Fruit fly (Drosophila melanogaster): ENCODE results near the gene Mettl14.

The Mettl14 gene

dm6 chr2L:8293449-8293848 is 14.8 kb upstream of the Mettl14 start (continued):
- no peak for TF ChIP-seq CG34406 (GFP tag; optimal IDR thresholded peaks at IDR 0.05)
- no peak for TF ChIP-seq pdm3 (GFP tag; optimal IDR thresholded peaks at IDR 0.05)
- no peak for TF ChIP-seq CG3032 (tag; optimal IDR thresholded peaks at IDR 0.05)
- peak; percentile 63 for TF ChIP-seq Eip78C (GFP tag)
- TF ChIP-seq dsx (GFP tag; optimal IDR thresholded peaks at IDR 0.05; ENCODE audit: poor library complexity, severe bottlenecking) = no peak
- TF ChIP-seq esn (GFP tag; optimal IDR thresholded peaks at IDR 0.05) = no peak
- TF ChIP-seq Blimp-1 (GFP tag; optimal IDR thresholded peaks at IDR 0.05) = no peak
- peak; percentile 18 for TF ChIP-seq Sox102F (GFP tag; optimal IDR thresholded peaks at IDR 0.05)
- peak; percentile 53 for TF ChIP-seq svp (GFP tag)
- TF ChIP-seq CG4318 (GFP tag; optimal IDR thresholded peaks at IDR 0.05) = no peak
- TF ChIP-seq eg (GFP tag; IDR thresholded peaks at IDR 0.05) = no peak
- TF ChIP-seq CG6792 (GFP tag; optimal IDR thresholded peaks at IDR 0.05) = peak; percentile 13
- no peak for TF ChIP-seq CG11902 (GFP tag; optimal IDR thresholded peaks at IDR 0.05)
- TF ChIP-seq Eip93F (GFP tag; optimal IDR thresholded peaks at IDR 0.05) = no peak
- TF ChIP-seq fkh (GFP tag; optimal IDR thresholded peaks at IDR 0.05) = no peak
- TF ChIP-seq CG8119 (GFP tag; IDR thresholded peaks at IDR 0.05) = no peak
- TF ChIP-seq Hr38 (GFP tag; optimal IDR thresholded peaks at IDR 0.05) = no peak

dm6 chr2L:8294043-8294442 is 14.2 kb upstream of the Mettl14 start:
- no peak for TF ChIP-seq CG4318 (GFP tag; optimal IDR thresholded peaks at IDR 0.05)

- TF ChIP-seq Ets21C (GFP tag; optimal IDR thresholded peaks at IDR 0.05) = no peak
- peak; percentile 23 for TF ChIP-seq Eip78C (GFP tag)
These were observed 11.8 kb upstream of the Mettl14 start for dm6 chr2L:8296395-8296794.

dm6 chr2L:8297070-8297469 is 11.2 kb upstream of the Mettl14 start:
- TF ChIP-seq CG34406 (GFP tag; optimal IDR thresholded peaks at IDR 0.05) = no peak

- peak; percentile 60 to 70 for TF ChIP-seq salr (GFP tag; optimal IDR thresholded peaks at IDR 0.05)
- TF ChIP-seq pdm3 (GFP tag; optimal IDR thresholded peaks at IDR 0.05) = peak; percentile 87
- TF ChIP-seq Met (GFP tag; optimal IDR thresholded peaks at IDR 0.05) = peak; percentile 95
- TF ChIP-seq CG6792 (GFP tag; optimal IDR thresholded peaks at IDR 0.05) = peak; percentile 82
- peak; percentile 84 for TF ChIP-seq CG34406 (GFP tag; optimal IDR thresholded peaks at IDR 0.05)
- TF ChIP-seq fd85E (GFP tag; optimal IDR thresholded peaks at IDR 0.05) = peak; percentile 3
- TF ChIP-seq Hr4 (GFP tag; optimal IDR thresholded peaks at IDR 0.05) = peak; percentile 42
- TF ChIP-seq CG15336 (GFP tag; IDR thresholded peaks at IDR 0.05) = peak; percentile 58
- peak; percentile 72 for TF ChIP-seq CG8119 (GFP tag; IDR thresholded peaks at IDR 0.05)
- TF ChIP-seq topi (GFP tag; optimal IDR thresholded peaks at IDR 0.05) = peak; percentile 94
- TF ChIP-seq CG11762 (GFP tag; optimal IDR thresholded peaks at IDR 0.05; ENCODE audit: insufficient read depth) = peak; percentile 70
- peak; percentile 94 for TF ChIP-seq Sox14 (GFP tag; optimal IDR thresholded peaks at IDR 0.05)
- peak; percentile 89 for TF ChIP-seq Eip75B (GFP tag; optimal IDR thresholded peaks at IDR 0.05)
- peak; percentile 91 for TF ChIP-seq cyc (GFP tag; optimal IDR thresholded peaks at IDR 0.05)
- no peak for TF ChIP-seq CG4318 (GFP tag; optimal IDR thresholded peaks at IDR 0.05)
- peak; percentile 86 for TF ChIP-seq CG31627 (GFP tag; optimal IDR thresholded peaks at IDR 0.05)
- TF ChIP-seq Hr39 (GFP tag; optimal IDR thresholded peaks at IDR 0.05) = peak; percentile 91
- peak; percentile 89 for TF ChIP-seq Sox102F (GFP tag; optimal IDR thresholded peaks at IDR 0.05)
- TF ChIP-seq CG1621 (tag; optimal IDR thresholded peaks at IDR 0.05) = peak; percentile 74
- no peak for TF ChIP-seq CG16779 (tag; optimal IDR thresholded peaks at IDR 0.05)
- TF ChIP-seq OdsH (GFP tag; optimal IDR thresholded peaks at IDR 0.05) = peak; percentile 80
- TF ChIP-seq CG6854 (GFP tag; optimal IDR thresholded peaks at IDR 0.05) = peak; percentile 97
- peak; percentile 86 for TF ChIP-seq Ets21C (GFP tag; optimal IDR thresholded peaks at IDR 0.05)
- TF ChIP-seq CG6276 (GFP tag; optimal IDR thresholded peaks at IDR 0.05) = no peak
- peak; percentile 50; the same call in 1 of the 3 replicates for TF ChIP-seq eg (GFP tag; IDR thresholded peaks at IDR 0.05)
- TF ChIP-seq CG9139 (GFP tag; optimal IDR thresholded peaks at IDR 0.05) = peak; percentile 91
- TF ChIP-seq dsx (GFP tag; optimal IDR thresholded peaks at IDR 0.05; ENCODE audit: poor library complexity, severe bottlenecking) = peak; percentile 91
- peak; percentile 18 for TF ChIP-seq fkh (GFP tag; optimal IDR thresholded peaks at IDR 0.05)
- 0 out of 2 replicates have a peak, but pooled peaks have one; percentile 35 for TF ChIP-seq CG11294 (GFP tag; IDR thresholded peaks at IDR 0.05)
- peak; percentile 49 for TF ChIP-seq Lpt (GFP tag; optimal IDR thresholded peaks at IDR 0.05)
- peak; percentile 54; the same call in 1 of the 2 replicates for TF ChIP-seq Gug (GFP tag; IDR thresholded peaks at IDR 0.05)
- no peak for TF ChIP-seq Hr38 (GFP tag; optimal IDR thresholded peaks at IDR 0.05)
- TF ChIP-seq CG8632 (GFP tag; optimal IDR thresholded peaks at IDR 0.05) = peak; percentile 73
- peak; percentile 37 for TF ChIP-seq Eip93F (GFP tag; optimal IDR thresholded peaks at IDR 0.05)
- TF ChIP-seq lz (GFP tag; optimal IDR thresholded peaks at IDR 0.05) = peak; percentile 93
These were observed 8.9 kb upstream of the Mettl14 start for dm6 chr2L:8299194-8299811.

All from whole organism, prepupa.